Fruit fly (Drosophila melanogaster) whole organism, wandering third instar larva: ENCODE results near the gene orb.

Experiments
- Abd-B ChIP-seq: fragments of >200 bp; optimal IDR thresholded peaks from 2 replicates; lab custom pipeline; 2017; ENCODE audit warnings: missing biosample characterization, missing genetic modification characterization
- CG32264 ChIP-seq: fragments of 200-800 bp; sonication (Bioruptor generic); optimal IDR thresholded peaks from 2 replicates; lab custom pipeline; 2016; ENCODE audit warnings: missing biosample characterization, missing genetic modification characterization
- Dfd ChIP-seq: fragments of >200 bp; optimal IDR thresholded peaks from 2 replicates; lab custom pipeline; 2017; ENCODE audit warnings: missing biosample characterization, missing genetic modification characterization
- Dif ChIP-seq: fragments of 200-275, 200-300 bp; sonication (Bioruptor generic); optimal IDR thresholded peaks from 2 replicates; lab custom pipeline; 2018; ENCODE audit warnings: missing biosample characterization, missing genetic modification characterization; ENCODE audit not compliant: partially characterized antibody
- Hnf4 ChIP-seq: fragments of 200-800 bp; sonication (Bioruptor generic); optimal IDR thresholded peaks from 2 replicates; lab custom pipeline; 2016; ENCODE audit warnings: missing biosample characterization, mild to moderate bottlenecking, missing genetic modification characterization
- N ChIP-seq: fragments of >200 bp; optimal IDR thresholded peaks from 2 replicates; lab custom pipeline; 2018; ENCODE audit warnings: missing biosample characterization, missing external identifiers, missing genetic modification characterization
- OdsH ChIP-seq: fragments of 200-800 bp; sonication (Bioruptor generic); optimal IDR thresholded peaks from 2 replicates; lab custom pipeline; 2016; ENCODE audit warnings: missing biosample characterization, mild to moderate bottlenecking, missing genetic modification characterization
- Rel ChIP-seq, 2 experiments: fragments of 200-800 bp; sonication (Bioruptor generic) in 1 of 2; optimal IDR thresholded peaks; 2 replicates in 1 of 2; 3 replicates in 1 of 2; lab custom pipeline; 2016 to 2019; ENCODE audit warnings: mild to moderate bottlenecking in 2 of 2, missing biosample characterization in 2 of 2, missing genetic modification characterization in 2 of 2, moderate library complexity in 1 of 2
- Vsx2 ChIP-seq: fragments of 200-300, 225-300 bp; sonication (Bioruptor generic); optimal IDR thresholded peaks from 2 replicates; lab custom pipeline; 2018; ENCODE audit warnings: missing biosample characterization, missing genetic modification characterization; ENCODE audit not compliant: partially characterized antibody
- dmrt93B ChIP-seq: fragments of 200-800 bp; sonication (Bioruptor generic); optimal IDR thresholded peaks from 2 replicates; lab custom pipeline; 2018; ENCODE audit warnings: missing biosample characterization, mild to moderate bottlenecking, missing genetic modification characterization
- dsf ChIP-seq: sonication (Bioruptor generic); optimal IDR thresholded peaks from 2 replicates; lab custom pipeline; 2016; ENCODE audit warnings: missing biosample characterization, missing genetic modification characterization, borderline replicate concordance
- ey ChIP-seq: fragments of 200-800 bp; sonication (Bioruptor generic); optimal IDR thresholded peaks from 2 replicates; lab custom pipeline; 2016; ENCODE audit warnings: missing biosample characterization, missing genetic modification characterization
- foxo ChIP-seq, 2 experiments: fragments of 200-800 bp; sonication (Bioruptor generic); optimal IDR thresholded peaks; 2 replicates in 1 of 2; 3 replicates in 1 of 2; lab custom pipeline; 2016 to 2017; ENCODE audit warnings: missing biosample characterization in 2 of 2, missing genetic modification characterization in 2 of 2
- fru ChIP-seq: fragments of 200-800 bp; sonication (Bioruptor generic); optimal IDR thresholded peaks from 3 replicates; lab custom pipeline; 2016; ENCODE audit warnings: missing biosample characterization, mild to moderate bottlenecking, missing genetic modification characterization
- h ChIP-seq: fragments of 200-800 bp; sonication (Bioruptor generic); optimal IDR thresholded peaks from 3 replicates; lab custom pipeline; 2016; ENCODE audit warnings: missing biosample characterization, mild to moderate bottlenecking, missing genetic modification characterization
- psq ChIP-seq: fragments of 200-800 bp; sonication (Bioruptor generic); optimal IDR thresholded peaks from 3 replicates; lab custom pipeline; 2017; ENCODE audit warnings: missing biosample characterization, mild to moderate bottlenecking, missing genetic modification characterization, moderate library complexity
- rgr ChIP-seq: fragments of 200-800 bp; sonication (Bioruptor generic); optimal IDR thresholded peaks from 3 replicates; lab custom pipeline; 2016; ENCODE audit warnings: missing biosample characterization, mild to moderate bottlenecking, missing genetic modification characterization
- sage ChIP-seq: fragments of 200-800 bp; sonication (Bioruptor generic); optimal IDR thresholded peaks from 2 replicates; lab custom pipeline; 2016; ENCODE audit warnings: missing biosample characterization, mild to moderate bottlenecking, missing genetic modification characterization
- sv ChIP-seq: fragments of 200-800 bp; sonication (Bioruptor generic); optimal IDR thresholded peaks from 3 replicates; lab custom pipeline; 2016; ENCODE audit warnings: missing biosample characterization, missing genetic modification characterization
- tai ChIP-seq: sonication (Bioruptor generic); optimal IDR thresholded peaks from 2 replicates; lab custom pipeline; 2016; ENCODE audit warnings: missing biosample characterization, missing genetic modification characterization
- usp ChIP-seq: fragments of >200 bp; optimal IDR thresholded peaks from 2 replicates; lab custom pipeline; 2017; ENCODE audit warnings: missing biosample characterization, missing genetic modification characterization
- woc ChIP-seq: sonication (Bioruptor generic); optimal IDR thresholded peaks from 2 replicates; lab custom pipeline; 2016; ENCODE audit warnings: missing biosample characterization, mild to moderate bottlenecking, missing genetic modification characterization

orb gene

dm6 chr3R:23325710-23326109, 45.1 kb upstream of the orb start:
- TF ChIP-seq usp (GFP tag; lab: Kevin White, UChicago) (no peak), ey (GFP tag; lab: Kevin White, UChicago) (no peak), foxo (GFP tag; optimal IDR thresholded peaks at IDR 0.05; lab: Kevin White, UChicago) (no peak), sage (GFP tag; lab: Kevin White, UChicago) (no peak), woc (GFP tag; lab: Kevin White, UChicago) (no peak), Dif (GFP tag; lab: Kevin White, UChicago) (no peak), Vsx2 (no peak), Hnf4 (GFP tag; lab: Kevin White, UChicago) (no peak), psq (no peak), Abd-B (no peak)

DNA sequence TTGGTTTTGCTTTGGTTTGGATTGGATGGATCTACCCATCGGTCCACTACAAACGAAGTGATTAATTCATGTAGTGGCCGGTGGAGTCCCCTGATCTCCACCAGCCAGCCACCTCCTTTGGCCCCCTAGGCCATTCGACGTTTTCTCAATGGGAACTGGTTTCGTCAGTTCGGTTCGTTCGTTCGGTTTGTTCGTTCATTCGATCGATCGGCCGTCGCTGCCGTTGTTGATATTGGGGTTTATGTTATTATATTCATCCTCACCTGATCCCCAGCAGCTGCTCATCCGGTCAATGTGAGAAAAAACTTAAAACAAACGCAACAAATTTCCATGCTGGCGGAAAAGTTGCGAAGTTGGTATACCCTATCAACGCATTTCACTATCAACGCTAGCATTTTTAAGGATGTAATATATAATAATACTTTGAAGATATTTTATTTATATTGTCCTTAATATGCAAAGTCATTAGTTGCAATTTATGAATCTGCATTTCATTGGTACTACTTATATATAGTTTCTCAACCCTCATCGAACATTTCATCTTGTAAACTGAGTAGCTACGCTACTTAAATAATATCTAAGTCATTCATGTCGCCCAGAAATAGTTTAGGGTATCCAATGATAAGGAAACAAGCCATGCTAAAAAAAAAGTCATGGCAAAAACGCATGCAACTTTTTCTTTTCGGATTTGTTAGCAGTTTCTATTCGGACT, 43.1 kb upstream of the orb start:
- TF ChIP-seq Vsx2 (peak; percentile 12), tai (GFP tag; lab: Kevin White, UChicago) (no peak), h (GFP tag; lab: Kevin White, UChicago) (no peak), Rel (GFP tag; optimal IDR thresholded peaks at IDR 0.05; lab: Kevin White, UChicago) (no peak), Rel (tag; optimal IDR thresholded peaks at IDR 0.05; lab: Kevin White, UChicago) (peak; percentile 48), dmrt93B (GFP tag; lab: Kevin White, UChicago) (no peak), OdsH (no peak)

DNA sequence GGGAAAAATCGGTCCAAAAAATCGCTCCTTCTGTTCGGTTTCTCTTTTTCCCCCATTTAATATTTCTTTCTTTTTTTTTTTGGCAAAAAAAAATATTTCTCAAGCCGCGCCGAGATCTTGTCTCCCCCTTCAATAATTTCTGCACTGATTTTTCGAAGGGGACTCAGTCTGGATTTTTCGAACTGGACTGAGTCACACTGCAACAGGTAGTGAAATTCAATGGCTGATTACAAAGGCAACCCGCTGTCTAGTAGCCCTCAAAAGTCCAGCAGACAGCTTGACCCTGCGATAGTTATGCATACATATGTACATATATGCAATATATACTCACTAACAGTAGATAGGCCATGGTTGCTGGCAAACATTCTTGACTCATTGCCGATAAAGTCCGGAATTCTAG, 39.6 kb upstream of the orb start:
- TF ChIP-seq N (no peak), Dif (GFP tag; lab: Kevin White, UChicago) (no peak), OdsH (no peak), tai (GFP tag; lab: Kevin White, UChicago) (no peak), Hnf4 (GFP tag; lab: Kevin White, UChicago) (no peak), foxo (GFP tag; optimal IDR thresholded peaks at IDR 0.05; lab: Kevin White, UChicago) (no peak), dsf (GFP tag; lab: Kevin White, UChicago) (no peak), sv (GFP tag; lab: Kevin White, UChicago) (no peak), Rel (GFP tag; optimal IDR thresholded peaks at IDR 0.05; lab: Kevin White, UChicago) (no peak), Rel (tag; optimal IDR thresholded peaks at IDR 0.05; lab: Kevin White, UChicago) (no peak), h (GFP tag; lab: Kevin White, UChicago) (no peak), CG32264 (GFP tag; lab: Kevin White, UChicago) (no peak), usp (GFP tag; lab: Kevin White, UChicago) (no peak)

- TF ChIP-seq Abd-B (no peak), woc (GFP tag; lab: Kevin White, UChicago) (no peak), usp (GFP tag; lab: Kevin White, UChicago) (no peak), dsf (GFP tag; lab: Kevin White, UChicago) (no peak), sage (GFP tag; lab: Kevin White, UChicago) (no peak), sv (GFP tag; lab: Kevin White, UChicago) (no peak), tai (GFP tag; lab: Kevin White, UChicago) (no peak), Hnf4 (GFP tag; lab: Kevin White, UChicago) (no peak), psq (peak; percentile 8), rgr (GFP tag; lab: Kevin White, UChicago) (no peak), Dfd (peak; percentile 85), Dif (GFP tag; lab: Kevin White, UChicago) (no peak)
Observed at dm6 chr3R:23318928-23319327, 38.3 kb upstream of the orb start.

dm6 chr3R:23316867-23317266, 36.2 kb upstream of the orb start:
- TF ChIP-seq N: no peak
- TF ChIP-seq tai (GFP tag; lab: Kevin White, UChicago): no peak
- no peak for TF ChIP-seq Vsx2
- TF ChIP-seq Rel (GFP tag; optimal IDR thresholded peaks at IDR 0.05; lab: Kevin White, UChicago): no peak
- peak; percentile 29 for TF ChIP-seq Rel (tag; optimal IDR thresholded peaks at IDR 0.05; lab: Kevin White, UChicago)
- peak; percentile 77 for TF ChIP-seq h (GFP tag; lab: Kevin White, UChicago)
- TF ChIP-seq usp (GFP tag; lab: Kevin White, UChicago): no peak

dm6 chr3R:23315630-23316029, 35.0 kb upstream of the orb start:
- TF ChIP-seq ey (GFP tag; lab: Kevin White, UChicago) (peak; percentile 10), foxo (GFP tag; optimal IDR thresholded peaks at IDR 0.05; lab: Kevin White, UChicago) (peak in 1 of 2 experiments; percentile 5), sv (GFP tag; lab: Kevin White, UChicago) (no peak)

dm6 chr3R:23315221-23315620, 34.6 kb upstream of the orb start:
- no peak for TF ChIP-seq h (GFP tag; lab: Kevin White, UChicago)
- TF ChIP-seq psq: peak; percentile 21
- TF ChIP-seq fru (GFP tag; lab: Kevin White, UChicago): no peak
- no peak for TF ChIP-seq tai (GFP tag; lab: Kevin White, UChicago)
